Worm (Caenorhabditis elegans) whole organism, mixed stage, embryonic: Measurements from ENCODE around the gene Y80D4G.2.

Experiments
- M03D4.4 ChIP-seq: sonication (generic microtip); optimal IDR thresholded peaks from 2 replicates; lab custom pipeline; 2017; ENCODE audit warnings: mild to moderate bottlenecking, missing genetic modification characterization, missing compliant biosample characterization
- bed-3 ChIP-seq: fragments of 200-800 bp; sonication (Bioruptor generic); optimal IDR thresholded peaks from 3 replicates; lab custom pipeline; 2018; ENCODE audit warnings: mild to moderate bottlenecking, missing genetic modification characterization, moderate library complexity, missing compliant biosample characterization
- blmp-1 ChIP-seq: fragments of 150-350 bp; optimal IDR thresholded peaks from 2 replicates; lab custom pipeline; 2014; ENCODE audit warnings: missing biosample characterization, missing genetic modification characterization
- ceh-39 ChIP-seq: fragments of 150-350 bp; optimal IDR thresholded peaks from 2 replicates; lab custom pipeline; 2014; ENCODE audit warnings: missing biosample characterization, missing genetic modification characterization
- ceh-43 ChIP-seq: fragments of 200-800 bp; sonication (Bioruptor generic); optimal IDR thresholded peaks from 2 replicates; lab custom pipeline; 2018; ENCODE audit warnings: mild to moderate bottlenecking, missing genetic modification characterization, moderate library complexity, missing compliant biosample characterization
- ceh-83 ChIP-seq: fragments of 200-800 bp; sonication (Bioruptor generic); optimal IDR thresholded peaks from 2 replicates; lab custom pipeline; 2018; ENCODE audit warnings: mild to moderate bottlenecking, missing genetic modification characterization, missing compliant biosample characterization
- ces-1 ChIP-seq: fragments of 150-350 bp; optimal IDR thresholded peaks from 2 replicates; lab custom pipeline; 2014; ENCODE audit warnings: missing biosample characterization, missing genetic modification reagents, missing genetic modification characterization
- cnd-1 ChIP-seq: fragments of 200-800 bp; sonication (Bioruptor generic); optimal IDR thresholded peaks from 2 replicates; lab custom pipeline; 2018; ENCODE audit warnings: mild to moderate bottlenecking, missing genetic modification characterization, missing compliant biosample characterization
- drap-1 ChIP-seq: fragments of 200-800 bp; sonication (Bioruptor generic); optimal IDR thresholded peaks from 3 replicates; lab custom pipeline; 2018; ENCODE audit warnings: mild to moderate bottlenecking, missing genetic modification characterization, missing compliant biosample characterization
- elt-1 ChIP-seq: sonication (generic microtip); optimal IDR thresholded peaks from 2 replicates; lab custom pipeline; 2017; ENCODE audit warnings: missing genetic modification characterization, mild to moderate bottlenecking, missing compliant biosample characterization, antibody characterized with exemption, moderate library complexity, borderline replicate concordance; ENCODE audit not compliant: insufficient read depth
- elt-3 ChIP-seq: fragments of 150-350 bp; optimal IDR thresholded peaks from 2 replicates; lab custom pipeline; 2014; ENCODE audit warnings: missing biosample characterization, missing genetic modification characterization
- flh-1 ChIP-seq: fragments of 200-800 bp; sonication (Bioruptor generic); optimal IDR thresholded peaks from 2 replicates; lab custom pipeline; 2018; ENCODE audit warnings: mild to moderate bottlenecking, missing genetic modification characterization, moderate library complexity, missing compliant biosample characterization
- ham-2 ChIP-seq: fragments of 200-800 bp; sonication (Bioruptor generic); optimal IDR thresholded peaks from 2 replicates; lab custom pipeline; 2018; ENCODE audit warnings: mild to moderate bottlenecking, missing genetic modification characterization, missing compliant biosample characterization
- hlh-1 ChIP-seq: fragments of 150-350 bp; optimal IDR thresholded peaks from 2 replicates; lab custom pipeline; 2014; ENCODE audit warnings: missing biosample characterization, missing genetic modification reagents, missing genetic modification characterization
- lin-13 ChIP-seq: fragments of 150-350 bp; optimal IDR thresholded peaks from 2 replicates; lab custom pipeline; 2014; ENCODE audit warnings: missing biosample characterization, missing genetic modification characterization
- lin-32 ChIP-seq: fragments of 200-800 bp; sonication (Bioruptor generic); optimal IDR thresholded peaks from 2 replicates; lab custom pipeline; 2018; ENCODE audit warnings: mild to moderate bottlenecking, missing genetic modification characterization, missing compliant biosample characterization
- lsy-2 ChIP-seq: fragments of 150-350 bp; optimal IDR thresholded peaks from 2 replicates; lab custom pipeline; 2014; ENCODE audit warnings: missing biosample characterization, missing genetic modification characterization
- mab-5 ChIP-seq: fragments of 150-350 bp; optimal IDR thresholded peaks from 2 replicates; lab custom pipeline; 2014; ENCODE audit warnings: missing biosample characterization, missing genetic modification characterization
- mep-1 ChIP-seq: fragments of 150-350 bp; optimal IDR thresholded peaks from 2 replicates; lab custom pipeline; 2017; ENCODE audit warnings: missing biosample characterization, missing genetic modification reagents, missing genetic modification characterization, inconsistent platforms
- mls-2 ChIP-seq: sonication (generic microtip); optimal IDR thresholded peaks from 2 replicates; lab custom pipeline; 2016; ENCODE audit warnings: mild to moderate bottlenecking, missing genetic modification characterization, moderate library complexity, missing compliant biosample characterization
- nhr-12 ChIP-seq: fragments of 150-350 bp; optimal IDR thresholded peaks from 2 replicates; lab custom pipeline; 2014; ENCODE audit warnings: missing biosample characterization, missing genetic modification characterization
- nhr-2 ChIP-seq: fragments of 150-350 bp; optimal IDR thresholded peaks from 2 replicates; lab custom pipeline; 2014; ENCODE audit warnings: missing biosample characterization, missing genetic modification characterization
- nhr-237 ChIP-seq: fragments of 150-350 bp; optimal IDR thresholded peaks from 2 replicates; lab custom pipeline; 2014; ENCODE audit warnings: missing biosample characterization, missing genetic modification characterization
- nhr-28 ChIP-seq: fragments of 150-350 bp; optimal IDR thresholded peaks from 2 replicates; lab custom pipeline; 2014; ENCODE audit warnings: missing biosample characterization, missing genetic modification characterization
- nhr-76 ChIP-seq: sonication (generic microtip); optimal IDR thresholded peaks from 2 replicates; lab custom pipeline; 2017; ENCODE audit warnings: missing biosample characterization, missing genetic modification characterization
- pha-4 ChIP-seq: fragments of 150-350 bp; optimal IDR thresholded peaks from 2 replicates; lab custom pipeline; 2018; ENCODE audit warnings: missing biosample characterization, missing genetic modification reagents, missing genetic modification characterization
- sem-2 ChIP-seq: fragments of 200-800 bp; sonication (Bioruptor generic); optimal IDR thresholded peaks from 2 replicates; lab custom pipeline; 2018; ENCODE audit warnings: mild to moderate bottlenecking, missing genetic modification characterization, missing compliant biosample characterization
- snpc-4 ChIP-seq: fragments of 150-350 bp; optimal IDR thresholded peaks from 2 replicates; lab custom pipeline; 2014; ENCODE audit warnings: missing biosample characterization, missing genetic modification characterization
- sptf-1 ChIP-seq: sonication (generic microtip); optimal IDR thresholded peaks from 2 replicates; lab custom pipeline; 2017; ENCODE audit warnings: mild to moderate bottlenecking, missing genetic modification characterization, moderate library complexity, missing compliant biosample characterization
- tbx-8 ChIP-seq: fragments of 200-800 bp; sonication (Bioruptor generic); optimal IDR thresholded peaks from 2 replicates; lab custom pipeline; 2018; ENCODE audit warnings: mild to moderate bottlenecking, missing genetic modification characterization, moderate library complexity, missing compliant biosample characterization
- unc-120 ChIP-seq: sonication (generic microtip); optimal IDR thresholded peaks from 2 replicates; lab custom pipeline; 2017; ENCODE audit warnings: missing genetic modification characterization, missing compliant biosample characterization; ENCODE audit not compliant: poor library complexity, severe bottlenecking
- unc-39 ChIP-seq: fragments of 150-350 bp; optimal IDR thresholded peaks from 2 replicates; lab custom pipeline; 2014; ENCODE audit warnings: missing biosample characterization, missing genetic modification characterization
- unc-62 ChIP-seq: fragments of 150-350 bp; optimal IDR thresholded peaks from 2 replicates; lab custom pipeline; 2014; ENCODE audit warnings: missing biosample characterization, missing genetic modification reagents, missing genetic modification characterization
- zip-8 ChIP-seq: fragments of 150-350 bp; optimal IDR thresholded peaks from 2 replicates; lab custom pipeline; 2014; ENCODE audit warnings: missing biosample characterization, missing genetic modification characterization
- ztf-11 ChIP-seq: fragments of 150-350 bp; optimal IDR thresholded peaks from 2 replicates; lab custom pipeline; 2014; ENCODE audit warnings: missing biosample characterization, missing genetic modification characterization

Y80D4G.2 gene

ce11 chrIII:7570083-7570695 lies 24.2 kb downstream of the Y80D4G.2 start, which contains the start of gene R13A5.7:
TSS of gene R13A5.7 (minus strand) at chrIII:7570133.
- TF ChIP-seq elt-1 (tag; lab: Kevin White, UChicago) (no peak), lin-13 (tag; lab: Kevin White, UChicago) (no peak), mab-5 (tag; lab: Kevin White, UChicago) (no peak), ham-2 (GFP tag; lab: Kevin White, UChicago) (peak; percentile 81), M03D4.4 (no peak), mep-1 (tag; lab: Kevin White, UChicago) (peak; percentile 37), ceh-43 (GFP tag; lab: Kevin White, UChicago) (no peak), bed-3 (GFP tag; lab: Kevin White, UChicago) (no peak), tbx-8 (GFP tag; lab: Kevin White, UChicago) (peak; percentile 17), flh-1 (GFP tag; lab: Kevin White, UChicago) (no peak), ceh-39 (tag; lab: Kevin White, UChicago) (peak; percentile 19), nhr-76 (tag; lab: Kevin White, UChicago) (no peak), nhr-2 (tag; lab: Kevin White, UChicago) (peak; percentile 46), zip-8 (tag; lab: Kevin White, UChicago) (no peak), ztf-11 (tag; lab: Kevin White, UChicago) (no peak), unc-62 (peak; percentile 84), nhr-237 (tag; lab: Kevin White, UChicago) (peak; percentile 2), lin-32 (GFP tag; lab: Kevin White, UChicago) (no peak), nhr-12 (tag; lab: Kevin White, UChicago) (no peak), hlh-1 (tag; lab: Kevin White, UChicago) (peak; percentile 27), nhr-28 (tag; lab: Kevin White, UChicago) (no peak), sem-2 (GFP tag; lab: Kevin White, UChicago) (no peak), mls-2 (peak; percentile 62), lsy-2 (tag; lab: Kevin White, UChicago) (no peak), snpc-4 (tag; lab: Kevin White, UChicago) (no peak), elt-3 (tag; lab: Kevin White, UChicago) (no peak), ceh-83 (no peak), cnd-1 (tag; lab: Kevin White, UChicago) (peak; percentile 3), ces-1 (peak; percentile 76), sptf-1 (tag; lab: Kevin White, UChicago) (peak; percentile 67), unc-120 (tag; lab: Kevin White, UChicago) (peak; percentile 92), drap-1 (GFP tag; lab: Kevin White, UChicago) (peak; percentile 75), unc-39 (tag; lab: Kevin White, UChicago) (no peak), pha-4 (tag; lab: Kevin White, UChicago) (peak; percentile 13), blmp-1 (no peak)

- no peak for TF ChIP-seq zip-8 (tag; lab: Kevin White, UChicago)
- TF ChIP-seq bed-3 (GFP tag; lab: Kevin White, UChicago): no peak
- no peak for TF ChIP-seq nhr-12 (tag; lab: Kevin White, UChicago)
- no peak for TF ChIP-seq tbx-8 (GFP tag; lab: Kevin White, UChicago)
- TF ChIP-seq mep-1 (tag; lab: Kevin White, UChicago): no peak
- TF ChIP-seq blmp-1: no peak
- TF ChIP-seq unc-62: no peak
- no peak for TF ChIP-seq ceh-39 (tag; lab: Kevin White, UChicago)
- TF ChIP-seq elt-3 (tag; lab: Kevin White, UChicago): no peak
These were observed 28.3 kb downstream of the Y80D4G.2 start, which contains the start of gene ttr-32 for ce11 chrIII:7566098-7566497. TSS of gene ttr-32 (plus strand) at chrIII:7566411.

- TF ChIP-seq lin-32 (GFP tag; lab: Kevin White, UChicago) (no peak), sem-2 (GFP tag; lab: Kevin White, UChicago) (no peak), ham-2 (GFP tag; lab: Kevin White, UChicago) (no peak), nhr-28 (tag; lab: Kevin White, UChicago) (no peak), sptf-1 (tag; lab: Kevin White, UChicago) (no peak), nhr-237 (tag; lab: Kevin White, UChicago) (no peak), bed-3 (GFP tag; lab: Kevin White, UChicago) (no peak)
These were observed 29.1 kb downstream of the Y80D4G.2 start, which contains the start of gene ttr-8 for ce11 chrIII:7565247-7565646. TSS of gene ttr-8 (minus strand) at chrIII:7565347.
